Worm (Caenorhabditis elegans) whole organism, young adult: Measurements from ENCODE around the gene Y119D3B.14.

ENCODE experiments used
- F10E7.11 ChIP-seq: sonication (generic microtip); optimal IDR thresholded peaks from 2 replicates; lab custom pipeline; 2017; ENCODE audit warnings: mild to moderate bottlenecking, missing genetic modification characterization, moderate library complexity, missing compliant biosample characterization
- ama-1 ChIP-seq, 3 experiments: fragments of 150-350 bp in 1 of 3; sonication (generic microtip) in 2 of 3; optimal IDR thresholded peaks; 2 replicates each; lab custom pipeline; 2014 to 2018; ENCODE audit warnings: missing biosample characterization in 2 of 3, missing genetic modification characterization in 2 of 3, missing genetic modification reagents in 2 of 3
- lag-1 ChIP-seq: fragments of 200-800 bp; sonication (Bioruptor generic); IDR thresholded peaks from 2 replicates; pipeline ENCODE4 v1.3.6; 2022; ENCODE audit warnings: missing genetic modification reagents, missing genetic modification characterization, missing compliant biosample characterization
- pha-4 ChIP-seq: fragments of 150-350 bp; sonication (generic microtip); optimal IDR thresholded peaks from 2 replicates; lab custom pipeline; 2014; ENCODE audit warnings: missing biosample characterization, missing genetic modification reagents, missing genetic modification characterization
- repo-1 ChIP-seq: sonication (generic microtip); optimal IDR thresholded peaks from 2 replicates; lab custom pipeline; 2017; ENCODE audit warnings: mild to moderate bottlenecking, missing genetic modification characterization, missing compliant biosample characterization
- sea-2 ChIP-seq: fragments of 200-800 bp; sonication (Bioruptor generic); IDR thresholded peaks from 2 replicates; pipeline ENCODE4 v1.3.6; 2022; ENCODE audit warnings: missing genetic modification characterization, missing compliant biosample characterization
- zfh-2 ChIP-seq: fragments of 200-800 bp; sonication (Bioruptor generic); conservative IDR thresholded peaks from 2 replicates; pipeline ENCODE4 v1.3.6; 2022; ENCODE audit warnings: missing genetic modification reagents, missing genetic modification characterization, missing compliant biosample characterization

ce11 chrIII:1181756-1182155, 11.9 kb downstream of the Y119D3B.14 start, which contains the start of gene nspg-8:
- no peak for TF ChIP-seq sea-2 (GFP tag; lab: Robert Waterston, UW)
- no peak for TF ChIP-seq pha-4
- no peak for TF ChIP-seq lag-1 (GFP tag; lab: Robert Waterston, UW)
- no peak for TF ChIP-seq F10E7.11 (tag; lab: Kevin White, UChicago)
- no peak for TF ChIP-seq zfh-2
- TF ChIP-seq repo-1 (tag; lab: Kevin White, UChicago) = no peak
- no peak for TF ChIP-seq ama-1 (optimal IDR thresholded peaks at IDR 0.05; lab: Kevin White, UChicago)
- no peak for TF ChIP-seq ama-1 (GFP tag; optimal IDR thresholded peaks at IDR 0.05; lab: Kevin White, UChicago)
